Worm (Caenorhabditis elegans): ENCODE results near the gene ife-5.

DNA sequence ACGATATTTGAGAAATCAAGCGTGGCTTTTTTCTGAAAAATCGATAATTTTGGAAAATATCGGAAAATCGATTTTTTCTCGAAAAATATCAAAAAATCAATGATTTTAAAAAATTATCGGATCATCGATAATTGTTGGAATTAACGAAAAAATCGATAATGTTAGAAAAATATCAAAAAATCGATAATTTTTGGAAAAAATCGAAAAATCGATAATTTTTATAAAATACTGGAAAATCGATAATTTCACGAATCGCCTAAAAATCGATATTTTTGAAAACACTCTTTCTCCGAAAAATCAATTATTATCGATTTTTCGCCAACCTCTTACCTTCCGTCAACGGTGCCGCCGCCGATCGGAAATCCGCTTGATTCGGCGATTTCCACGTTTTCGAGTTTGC is 20.8 kb downstream of the ife-5 start:
- TF ChIP-seq unc-39 (tag; optimal IDR thresholded peaks at IDR 0.05) (no peak), elt-1 (tag; optimal IDR thresholded peaks at IDR 0.05) (no peak), snpc-4 (tag; optimal IDR thresholded peaks at IDR 0.05) (no peak), zag-1 (tag; optimal IDR thresholded peaks at IDR 0.05) (no peak), R02D3.7 (tag; optimal IDR thresholded peaks at IDR 0.05) (no peak), nhr-237 (tag; optimal IDR thresholded peaks at IDR 0.05) (no peak), nhr-67 (tag; optimal IDR thresholded peaks at IDR 0.05) (no peak), ama-1 (optimal IDR thresholded peaks at IDR 0.05) (no peak), ztf-4 (tag; optimal IDR thresholded peaks at IDR 0.05) (no peak), daf-12 (tag; optimal IDR thresholded peaks at IDR 0.05) (no peak), nhr-28 (tag; optimal IDR thresholded peaks at IDR 0.05) (no peak), jun-1 (tag; optimal IDR thresholded peaks at IDR 0.05) (no peak), nfya-1 (tag; optimal IDR thresholded peaks at IDR 0.05; ENCODE audit: insufficient read depth) (no peak)
